Fruit fly (Drosophila melanogaster): ENCODE data around the gene Pih1D1.

Gene Pih1D1

dm6 chr2L:12721794-12722315, at the start of gene Pih1D1 (continued):
- no peak for TF ChIP-seq CG34224 (GFP tag; IDR thresholded peaks at IDR 0.05; ENCODE audit: partially characterized antibody)
- TF ChIP-seq HLH4C (GFP tag; IDR thresholded peaks at IDR 0.05; ENCODE audit: partially characterized antibody) = no peak
- TF ChIP-seq disco-r (GFP tag; optimal IDR thresholded peaks at IDR 0.05) = peak; percentile 75
- TF ChIP-seq sens-2 (GFP tag; IDR thresholded peaks at IDR 0.05) = peak; percentile 87
- TF ChIP-seq Xrp1 (GFP tag; IDR thresholded peaks at IDR 0.05) = peak; percentile 97
- peak; percentile 91; the same call in 2 of the 3 replicates for TF ChIP-seq C15 (GFP tag; IDR thresholded peaks at IDR 0.05)
- TF ChIP-seq Mes4 (GFP tag; optimal IDR thresholded peaks at IDR 0.05) = peak; percentile 85
- peak; percentile 94 for TF ChIP-seq CG14441 (GFP tag; IDR thresholded peaks at IDR 0.05)
- peak; percentile 91 for TF ChIP-seq ro (GFP tag; IDR thresholded peaks at IDR 0.05)
- TF ChIP-seq CG11085 (GFP tag; IDR thresholded peaks at IDR 0.05) = peak; percentile 92
- peak; percentile 93 for TF ChIP-seq CG8765 (GFP tag; IDR thresholded peaks at IDR 0.05)
- TF ChIP-seq Mad (GFP tag; optimal IDR thresholded peaks at IDR 0.05) = peak; percentile 89
- TF ChIP-seq CG2712 (tag; optimal IDR thresholded peaks at IDR 0.05) = peak; percentile 97
- peak; percentile 86 for TF ChIP-seq CG1529 (GFP tag; optimal IDR thresholded peaks at IDR 0.05)
- peak; percentile 77 for TF ChIP-seq CG3995 (GFP tag; optimal IDR thresholded peaks at IDR 0.05)
- TF ChIP-seq CG13424 (tag; optimal IDR thresholded peaks at IDR 0.05) = peak; percentile 96
- peak; percentile 80 for TF ChIP-seq CG11398 (GFP tag; optimal IDR thresholded peaks at IDR 0.05)
- peak; percentile 83 for TF ChIP-seq scrt (GFP tag; optimal IDR thresholded peaks at IDR 0.05)
- TF ChIP-seq CG13775 (GFP tag; optimal IDR thresholded peaks at IDR 0.05) = peak; percentile 98
- TF ChIP-seq inv (GFP tag; IDR thresholded peaks at IDR 0.05; ENCODE audit: partially characterized antibody) = no peak
- TF ChIP-seq mld (GFP tag; IDR thresholded peaks at IDR 0.05; ENCODE audit: partially characterized antibody) = no peak
- no peak for TF ChIP-seq Dll (GFP tag; IDR thresholded peaks at IDR 0.05; ENCODE audit: partially characterized antibody)
- TF ChIP-seq ato (GFP tag; IDR thresholded peaks at IDR 0.05; ENCODE audit: partially characterized antibody) = no peak
- peak; percentile 46 for TF ChIP-seq en (GFP tag; optimal IDR thresholded peaks at IDR 0.05)
- no peak for TF ChIP-seq D (optimal IDR thresholded peaks at IDR 0.05)
- peak; percentile 92 for TF ChIP-seq D (GFP tag; optimal IDR thresholded peaks at IDR 0.05)
- TF ChIP-seq CG17385 (GFP tag; optimal IDR thresholded peaks at IDR 0.05) = peak; percentile 88
- peak; percentile 95 for TF ChIP-seq CG32772 (GFP tag; IDR thresholded peaks at IDR 0.05)
- TF ChIP-seq Atf-2 (GFP tag; optimal IDR thresholded peaks at IDR 0.05) = peak; percentile 92
- TF ChIP-seq CG17361 (GFP tag; IDR thresholded peaks at IDR 0.05) = peak; percentile 99
- peak; percentile 97 for TF ChIP-seq CG2678 (tag; optimal IDR thresholded peaks at IDR 0.05)
- no peak for TF ChIP-seq Scr (GFP tag; IDR thresholded peaks at IDR 0.05; ENCODE audit: partially characterized antibody)

- TF ChIP-seq ssp (GFP tag; IDR thresholded peaks at IDR 0.05) (no peak), Kr (GFP tag; optimal IDR thresholded peaks at IDR 0.05) (no peak), Dip3 (GFP tag; optimal IDR thresholded peaks at IDR 0.05) (no peak), Dad (GFP tag; optimal IDR thresholded peaks at IDR 0.05) (no peak), B-H1 (GFP tag; IDR thresholded peaks at IDR 0.05) (no peak), CG14965 (GFP tag; optimal IDR thresholded peaks at IDR 0.05; ENCODE audit: borderline replicate concordance) (no peak), exex (tag; optimal IDR thresholded peaks at IDR 0.05) (no peak), CG12104 (GFP tag; optimal IDR thresholded peaks at IDR 0.05) (no peak), CG9215 (GFP tag; IDR thresholded peaks at IDR 0.05) (no peak), fru (optimal IDR thresholded peaks at IDR 0.05) (no peak), CG3847 (GFP tag; IDR thresholded peaks at IDR 0.05) (no peak), dan (GFP tag; IDR thresholded peaks at IDR 0.05) (no peak), CG8388 (GFP tag; optimal IDR thresholded peaks at IDR 0.05) (no peak), dmrt11E (tag; optimal IDR thresholded peaks at IDR 0.05) (no peak), CG6854 (GFP tag; optimal IDR thresholded peaks at IDR 0.05) (no peak), CHES-1-like (GFP tag; optimal IDR thresholded peaks at IDR 0.05) (no peak)
These were observed 40.1 kb upstream of the Pih1D1 start, which contains the start of gene CG15483 for dm6 chr2L:12761740-12762139. CG15483 (minus strand) TSS chr2L:12761840.

Data from whole organism, embryonic.